Worm (Caenorhabditis elegans) whole organism, L4 larva: ENCODE measurements around the gene T04H1.5.

Source experiments
- F26F4.8 ChIP-seq: fragments of 200-800 bp; sonication (Bioruptor generic); conservative IDR thresholded peaks from 2 replicates; pipeline ENCODE4 v1.3.6; 2022; ENCODE audit warnings: missing genetic modification characterization, missing compliant biosample characterization
- R02D3.7 ChIP-seq: fragments of 150-350 bp; sonication (generic microtip); optimal IDR thresholded peaks from 3 replicates; lab custom pipeline; 2014; ENCODE audit warnings: missing biosample characterization, missing genetic modification characterization
- T20F7.1 ChIP-seq: fragments of 200-800 bp; sonication (Bioruptor generic); optimal IDR thresholded peaks from 2 replicates; lab custom pipeline; 2018; ENCODE audit warnings: mild to moderate bottlenecking, missing genetic modification characterization, missing compliant biosample characterization
- T26A8.4 ChIP-seq: fragments of 200-800 bp; sonication (Bioruptor generic); IDR thresholded peaks from 2 replicates; pipeline ENCODE4 v1.3.6; 2022; ENCODE audit warnings: missing genetic modification characterization, missing compliant biosample characterization
- ZK546.5 ChIP-seq, 2 experiments: sonication (generic microtip); optimal IDR thresholded peaks; 2 replicates each; lab custom pipeline; 2017; ENCODE audit warnings: missing biosample characterization in 2 of 2, missing genetic modification characterization in 2 of 2
- ceh-62 ChIP-seq: sonication (generic microtip); optimal IDR thresholded peaks from 2 replicates; lab custom pipeline; 2017; ENCODE audit warnings: missing biosample characterization, missing genetic modification characterization
- daf-12 ChIP-seq: fragments of 150-350 bp; optimal IDR thresholded peaks from 2 replicates; lab custom pipeline; 2014; ENCODE audit warnings: missing biosample characterization, missing genetic modification reagents, missing genetic modification characterization
- daf-16 ChIP-seq, 3 experiments: sonication (generic microtip); optimal IDR thresholded peaks; 2 replicates each; lab custom pipeline; 2016 to 2017; ENCODE audit warnings: missing genetic modification characterization in 3 of 3, missing genetic modification reagents in 3 of 3, mild to moderate bottlenecking in 2 of 3, missing compliant biosample characterization in 2 of 3, missing biosample characterization in 1 of 3, moderate library complexity in 1 of 3
- dmd-6 ChIP-seq: fragments of 200-800 bp; sonication (Bioruptor generic); IDR thresholded peaks from 2 replicates; pipeline ENCODE4 v1.3.6; 2022; ENCODE audit warnings: missing genetic modification reagents, missing genetic modification characterization, missing compliant biosample characterization
- dve-1 ChIP-seq: sonication (generic microtip); optimal IDR thresholded peaks from 2 replicates; lab custom pipeline; 2017; ENCODE audit warnings: antibody characterized with exemption, mild to moderate bottlenecking, missing genetic modification characterization, missing compliant biosample characterization; ENCODE audit not compliant: insufficient read depth
- egl-43 ChIP-seq: fragments of 200-800 bp; sonication (Bioruptor generic); IDR thresholded peaks from 2 replicates; pipeline ENCODE4 v1.3.6; 2022; ENCODE audit warnings: missing genetic modification reagents, missing genetic modification characterization, missing compliant biosample characterization
- hlh-11 ChIP-seq: fragments of 200-800 bp; sonication (Bioruptor generic); optimal IDR thresholded peaks from 2 replicates; lab custom pipeline; 2018; ENCODE audit warnings: mild to moderate bottlenecking, missing genetic modification characterization, missing compliant biosample characterization
- lin-13 ChIP-seq: fragments of 150-350 bp; optimal IDR thresholded peaks from 2 replicates; lab custom pipeline; 2014; ENCODE audit warnings: missing biosample characterization, missing genetic modification reagents, missing genetic modification characterization
- lin-39 ChIP-seq: fragments of 150-350 bp; optimal IDR thresholded peaks from 2 replicates; lab custom pipeline; 2014; ENCODE audit warnings: missing biosample characterization, missing genetic modification reagents, missing genetic modification characterization
- lsy-2 ChIP-seq, 2 experiments: fragments of 150-350 bp in 1 of 2; sonication (generic microtip) in 1 of 2; optimal IDR thresholded peaks; 2 replicates each; lab custom pipeline; 2014 to 2017; ENCODE audit warnings: missing biosample characterization in 2 of 2, missing genetic modification characterization in 2 of 2
- madf-9 ChIP-seq: fragments of 200-800 bp; sonication (Bioruptor generic); conservative IDR thresholded peaks from 2 replicates; pipeline ENCODE4 v1.3.6; 2022; ENCODE audit warnings: missing genetic modification reagents, missing genetic modification characterization, missing compliant biosample characterization
- mes-2 ChIP-seq: sonication (generic microtip); optimal IDR thresholded peaks from 2 replicates; lab custom pipeline; 2016; ENCODE audit warnings: missing genotype, mild to moderate bottlenecking, missing genetic modification characterization, missing compliant biosample characterization; ENCODE audit not compliant: poor library complexity, severe bottlenecking
- nhr-10 ChIP-seq: fragments of 150-350 bp; optimal IDR thresholded peaks from 2 replicates; lab custom pipeline; 2014; ENCODE audit warnings: missing biosample characterization, missing genetic modification characterization
- nhr-102 ChIP-seq: sonication (generic microtip); optimal IDR thresholded peaks from 2 replicates; lab custom pipeline; 2016; ENCODE audit warnings: mild to moderate bottlenecking, missing genetic modification characterization, moderate library complexity, missing compliant biosample characterization
- nhr-11 ChIP-seq: fragments of 150-350 bp; optimal IDR thresholded peaks from 2 replicates; lab custom pipeline; 2014; ENCODE audit warnings: missing biosample characterization, missing genetic modification characterization
- nhr-111 ChIP-seq: fragments of 200-800 bp; sonication (Bioruptor generic); optimal IDR thresholded peaks from 2 replicates; lab custom pipeline; 2018; ENCODE audit warnings: mild to moderate bottlenecking, missing genetic modification characterization, missing compliant biosample characterization
- nhr-25 ChIP-seq: sonication (generic microtip); optimal IDR thresholded peaks from 2 replicates; lab custom pipeline; 2017; ENCODE audit warnings: missing genetic modification characterization, mild to moderate bottlenecking, missing compliant biosample characterization, antibody characterized with exemption, moderate library complexity, borderline replicate concordance; ENCODE audit not compliant: insufficient read depth
- nhr-28 ChIP-seq: fragments of 150-350 bp; optimal IDR thresholded peaks from 2 replicates; lab custom pipeline; 2014; ENCODE audit warnings: missing biosample characterization, missing genetic modification characterization
- nhr-48 ChIP-seq: sonication (generic microtip); optimal IDR thresholded peaks from 2 replicates; lab custom pipeline; 2016; ENCODE audit warnings: mild to moderate bottlenecking, missing genetic modification characterization, missing compliant biosample characterization
- nhr-76 ChIP-seq: fragments of 150-350 bp; optimal IDR thresholded peaks from 2 replicates; lab custom pipeline; 2014; ENCODE audit warnings: missing biosample characterization, missing genetic modification characterization
- pqm-1 ChIP-seq: sonication (generic microtip); optimal IDR thresholded peaks from 2 replicates; lab custom pipeline; 2017; ENCODE audit warnings: missing biosample characterization, missing genetic modification characterization
- rbr-2 ChIP-seq: sonication (generic microtip); optimal IDR thresholded peaks from 2 replicates; lab custom pipeline; 2016; ENCODE audit warnings: missing genotype, missing genetic modification characterization, missing compliant biosample characterization
- sdz-12 ChIP-seq: fragments of 200-800 bp; sonication (Bioruptor generic); optimal IDR thresholded peaks from 2 replicates; lab custom pipeline; 2018; ENCODE audit warnings: mild to moderate bottlenecking, missing genetic modification characterization, missing compliant biosample characterization
- spr-3 ChIP-seq: fragments of 200-800 bp; sonication (Bioruptor generic); optimal IDR thresholded peaks from 2 replicates; lab custom pipeline; 2018; ENCODE audit warnings: mild to moderate bottlenecking, missing genetic modification characterization, missing compliant biosample characterization
- tag-97 ChIP-seq: fragments of 200-800 bp; sonication (Bioruptor generic); IDR thresholded peaks from 2 replicates; pipeline ENCODE4 v1.3.6; 2022; ENCODE audit warnings: missing genetic modification characterization, missing compliant biosample characterization
- unc-130 ChIP-seq: sonication (generic microtip); optimal IDR thresholded peaks from 2 replicates; lab custom pipeline; 2016; ENCODE audit warnings: missing genetic modification reagents, missing genetic modification characterization, missing compliant biosample characterization
- unc-62 ChIP-seq, 3 experiments: fragments of 150-350 bp in 1 of 3; sonication (generic microtip); optimal IDR thresholded peaks in 2 of 3; peaks in 1 of 3; 1 replicate in 1 of 3; 2 replicates in 2 of 3; lab custom pipeline; 2014 to 2017; ENCODE audit warnings: missing biosample characterization in 3 of 3, missing genetic modification characterization in 3 of 3, missing genetic modification reagents in 3 of 3, missing genotype in 1 of 3
- vab-7 ChIP-seq: fragments of 200-800 bp; sonication (Bioruptor generic); IDR thresholded peaks from 2 replicates; pipeline ENCODE4 v1.3.6; 2022; ENCODE audit warnings: missing genetic modification reagents, missing genetic modification characterization, missing compliant biosample characterization

The T04H1.5 gene

ce11 chrV:12213027-12213426, 38.1 kb upstream of the T04H1.5 start, which contains the start of gene vab-8 (continued):
- no peak for TF ChIP-seq spr-3 (GFP tag; lab: Kevin White, UChicago)
- no peak for TF ChIP-seq unc-130
- TF ChIP-seq nhr-25: no peak
- no peak for TF ChIP-seq sdz-12 (GFP tag; lab: Kevin White, UChicago)
- no peak for TF ChIP-seq dve-1 (tag; lab: Kevin White, UChicago)
- TF ChIP-seq nhr-48 (tag; lab: Kevin White, UChicago): no peak
- no peak for TF ChIP-seq T20F7.1 (GFP tag; lab: Kevin White, UChicago)
- peak; percentile 34 for TF ChIP-seq pqm-1 (tag; lab: Kevin White, UChicago)
- TF ChIP-seq lsy-2 (tag; optimal IDR thresholded peaks at IDR 0.05; lab: Kevin White, UChicago): no peak
- TF ChIP-seq nhr-102: no peak
- TF ChIP-seq egl-43 (GFP tag; lab: Robert Waterston, UW): no peak
- TF ChIP-seq nhr-111 (GFP tag; lab: Kevin White, UChicago): no peak
- no peak for TF ChIP-seq madf-9 (GFP tag; lab: Robert Waterston, UW)
- peak; percentile 39; the same call in 1 of the 2 replicates for TF ChIP-seq dmd-6 (GFP tag; lab: Robert Waterston, UW)

DNA sequence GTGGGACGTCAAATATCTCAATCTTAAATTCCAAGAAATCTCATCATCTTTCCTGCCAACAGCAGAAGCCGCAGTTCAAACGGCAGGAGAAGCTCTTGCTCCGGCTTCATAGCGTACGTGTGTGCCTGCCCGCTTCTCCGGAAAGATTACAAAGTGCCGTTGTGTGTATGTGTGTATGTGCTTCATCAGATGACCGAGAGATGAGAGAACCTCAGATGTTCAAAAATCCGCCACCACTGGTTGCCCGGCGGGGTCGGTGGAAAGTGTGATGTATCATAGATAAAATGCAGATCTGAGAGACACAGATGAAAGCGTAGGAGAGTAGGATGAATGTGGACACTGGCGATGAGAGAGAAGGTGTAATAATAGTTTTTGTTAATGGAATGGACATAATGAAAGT, 17.7 kb upstream of the T04H1.5 start:
- no peak for TF ChIP-seq daf-12 (tag; lab: Kevin White, UChicago)
- no peak for TF ChIP-seq nhr-76
- TF ChIP-seq nhr-11 (tag; lab: Kevin White, UChicago): peak; percentile 26
- TF ChIP-seq lin-13: no peak
- TF ChIP-seq daf-16 (GFP tag; optimal IDR thresholded peaks at IDR 0.05; lab: Kevin White, UChicago): peak in 1 of 2 experiments; percentile 35
- no peak for TF ChIP-seq daf-16 (tag; optimal IDR thresholded peaks at IDR 0.05; lab: Kevin White, UChicago)
- TF ChIP-seq nhr-10 (tag; lab: Kevin White, UChicago): no peak
- TF ChIP-seq dve-1 (tag; lab: Kevin White, UChicago): no peak
- TF ChIP-seq unc-62 (GFP tag; optimal IDR thresholded peaks at IDR 0.05 in 1 of 2; lab: Kevin White, UChicago): peak in 1 of 2 experiments; percentile 44
- no peak for TF ChIP-seq unc-62 (tag; optimal IDR thresholded peaks at IDR 0.05; lab: Kevin White, UChicago)
- peak; percentile 65 for TF ChIP-seq hlh-11 (tag; lab: Kevin White, UChicago)
- no peak for TF ChIP-seq dmd-6 (GFP tag; lab: Robert Waterston, UW)
- no peak for TF ChIP-seq rbr-2 (tag; lab: Kevin White, UChicago)
- TF ChIP-seq nhr-28 (tag; lab: Kevin White, UChicago): no peak
- TF ChIP-seq tag-97: no peak
- TF ChIP-seq sdz-12 (GFP tag; lab: Kevin White, UChicago): no peak
- no peak for TF ChIP-seq T26A8.4
- no peak for TF ChIP-seq lin-39 (tag; lab: Kevin White, UChicago)
- TF ChIP-seq ZK546.5 (tag; optimal IDR thresholded peaks at IDR 0.05; lab: Kevin White, UChicago): no peak
- TF ChIP-seq, all 104 proteins: peak for 4

- TF ChIP-seq nhr-11 (tag; lab: Kevin White, UChicago) (peak; percentile 9), hlh-11 (tag; lab: Kevin White, UChicago) (peak; percentile 55), ceh-62 (tag; lab: Kevin White, UChicago) (no peak), vab-7 (GFP tag; lab: Robert Waterston, UW) (no peak), nhr-28 (tag; lab: Kevin White, UChicago) (peak; percentile 18), F26F4.8 (GFP tag; lab: Robert Waterston, UW) (no peak), unc-62 (GFP tag; optimal IDR thresholded peaks at IDR 0.05 in 1 of 2; lab: Kevin White, UChicago) (peak in 1 of 2 experiments; percentile 68), unc-62 (tag; optimal IDR thresholded peaks at IDR 0.05; lab: Kevin White, UChicago) (no peak), R02D3.7 (tag; lab: Kevin White, UChicago) (no peak), daf-16 (GFP tag; optimal IDR thresholded peaks at IDR 0.05; lab: Kevin White, UChicago) (peak in 1 of 2 experiments; percentile 85), daf-16 (tag; optimal IDR thresholded peaks at IDR 0.05; lab: Kevin White, UChicago) (no peak), mes-2 (tag; lab: Kevin White, UChicago) (no peak)
Observed at ce11 chrV:12234293-12235004, 16.7 kb upstream of the T04H1.5 start, which contains the start of gene myo-3. myo-3 (minus strand) TSS chrV:12234343.
